Worm (Caenorhabditis elegans) whole organism, L3 larva: ENCODE data around the gene pfd-2.

Experiments
- jun-1 ChIP-seq: fragments of 150-350 bp; optimal IDR thresholded peaks from 2 replicates; lab custom pipeline; 2014; ENCODE audit warnings: missing biosample characterization, missing genetic modification reagents, missing genetic modification characterization
- nfya-1 ChIP-seq: sonication (generic microtip); optimal IDR thresholded peaks from 2 replicates; lab custom pipeline; 2017; ENCODE audit warnings: missing genetic modification characterization, mild to moderate bottlenecking, missing compliant biosample characterization, antibody characterized with exemption, moderate library complexity; ENCODE audit not compliant: insufficient read depth
- nhr-77 ChIP-seq: fragments of 150-350 bp; optimal IDR thresholded peaks from 2 replicates; lab custom pipeline; 2014; ENCODE audit warnings: missing biosample characterization, missing genetic modification characterization
- unc-39 ChIP-seq: sonication (generic microtip); optimal IDR thresholded peaks from 4 replicates; lab custom pipeline; 2017; ENCODE audit warnings: missing biosample characterization, missing genetic modification characterization

ce11 chrII:4288572-4288971 lies 37.9 kb upstream of the pfd-2 start:
- no peak for TF ChIP-seq jun-1 (tag; lab: Kevin White, UChicago)
- no peak for TF ChIP-seq nhr-77 (tag; lab: Kevin White, UChicago)
- no peak for TF ChIP-seq unc-39 (tag; lab: Kevin White, UChicago)
- TF ChIP-seq nfya-1 (tag; lab: Kevin White, UChicago) = no peak
